Worm (Caenorhabditis elegans) whole organism, early embryonic: ENCODE data around the gene slc-17.4.

Experiments
- B0310.2 ChIP-seq: sonication (generic microtip); optimal IDR thresholded peaks from 2 replicates; lab custom pipeline; 2016; ENCODE audit warnings: mild to moderate bottlenecking, missing genetic modification characterization, missing compliant biosample characterization
- F13C5.2 ChIP-seq: sonication (generic microtip); optimal IDR thresholded peaks from 2 replicates; lab custom pipeline; 2017; ENCODE audit warnings: mild to moderate bottlenecking, missing genetic modification characterization, inconsistent platforms, missing compliant biosample characterization
- aly-1 ChIP-seq: sonication (generic microtip); optimal IDR thresholded peaks from 2 replicates; lab custom pipeline; 2016; ENCODE audit warnings: missing genetic modification characterization, missing compliant biosample characterization
- ama-1 ChIP-seq: fragments of 150-350 bp; optimal IDR thresholded peaks from 2 replicates; lab custom pipeline; 2014
- ceh-13 ChIP-seq: fragments of 200-800 bp; sonication (Bioruptor generic); optimal IDR thresholded peaks from 2 replicates; lab custom pipeline; 2018; ENCODE audit warnings: mild to moderate bottlenecking, missing genetic modification characterization, missing compliant biosample characterization
- ceh-36 ChIP-seq: sonication (generic microtip); optimal IDR thresholded peaks from 2 replicates; lab custom pipeline; 2016; ENCODE audit warnings: missing genetic modification characterization, inconsistent platforms, missing compliant biosample characterization
- ets-7 ChIP-seq: sonication (generic microtip); optimal IDR thresholded peaks from 2 replicates; lab custom pipeline; 2016; ENCODE audit warnings: missing genotype, missing genetic modification characterization, missing compliant biosample characterization
- flt-1 ChIP-seq: fragments of 200-800 bp; sonication (Bioruptor generic); IDR thresholded peaks from 2 replicates; pipeline ENCODE4 v1.3.6; 2022; ENCODE audit warnings: missing genetic modification characterization, missing compliant biosample characterization
- hmbx-1 ChIP-seq: sonication (generic microtip); optimal IDR thresholded peaks from 2 replicates; lab custom pipeline; 2016; ENCODE audit warnings: mild to moderate bottlenecking, missing genetic modification characterization, missing compliant biosample characterization
- hmg-4 ChIP-seq: fragments of 200-800 bp; sonication (Bioruptor generic); optimal IDR thresholded peaks from 2 replicates; lab custom pipeline; 2018; ENCODE audit warnings: mild to moderate bottlenecking, missing genetic modification characterization, missing compliant biosample characterization
- hnd-1 ChIP-seq: sonication (generic microtip); optimal IDR thresholded peaks from 2 replicates; lab custom pipeline; 2016; ENCODE audit warnings: missing genetic modification characterization, missing compliant biosample characterization
- pes-1 ChIP-seq: fragments of 200-800 bp; sonication (Bioruptor generic); IDR thresholded peaks from 2 replicates; pipeline ENCODE4 v1.3.6; 2022; ENCODE audit warnings: missing genetic modification reagents, missing genetic modification characterization, missing compliant biosample characterization
- scrt-1 ChIP-seq: fragments of 200-800 bp; sonication (Bioruptor generic); IDR thresholded peaks from 2 replicates; pipeline ENCODE4 v1.3.6; 2022; ENCODE audit warnings: missing genetic modification characterization, missing compliant biosample characterization
- sea-1 ChIP-seq: fragments of 200-800 bp; sonication (Bioruptor generic); conservative IDR thresholded peaks from 2 replicates; pipeline ENCODE4 v1.3.6; 2022; ENCODE audit warnings: missing genetic modification characterization, missing compliant biosample characterization
- tbx-11 ChIP-seq: fragments of 200-800 bp; sonication (Bioruptor generic); IDR thresholded peaks from 2 replicates; pipeline ENCODE4 v1.3.6; 2022; ENCODE audit warnings: missing genetic modification characterization, missing compliant biosample characterization
- tbx-37 ChIP-seq: fragments of 200-800 bp; sonication (Bioruptor generic); conservative IDR thresholded peaks from 2 replicates; pipeline ENCODE4 v1.3.6; 2022; ENCODE audit warnings: missing genetic modification reagents, missing genetic modification characterization, missing compliant biosample characterization
- tra-4 ChIP-seq: sonication (generic microtip); optimal IDR thresholded peaks from 2 replicates; lab custom pipeline; 2017; ENCODE audit warnings: missing genetic modification characterization, missing compliant biosample characterization

Gene slc-17.4

ce11 chrIV:17291629-17292199, at the start of gene slc-17.4, which contains the start of gene T28F3.11:
Gene slc-17.4 (minus strand): TSS chrIV:17291733.
Gene T28F3.11 (minus strand): TSS chrIV:17291679.
- TF ChIP-seq tbx-11 (GFP tag; lab: Robert Waterston, UW): no peak
- no peak for TF ChIP-seq ceh-36 (tag; lab: Kevin White, UChicago)
- TF ChIP-seq tbx-37: no peak
- TF ChIP-seq sea-1 (GFP tag; lab: Robert Waterston, UW): no peak
- TF ChIP-seq tra-4 (tag; lab: Kevin White, UChicago): no peak
- TF ChIP-seq flt-1: no peak

ce11 chrIV:17341033-17341432, 49.5 kb upstream of the slc-17.4 start:
- no peak for TF ChIP-seq F13C5.2 (tag; lab: Kevin White, UChicago)
- TF ChIP-seq B0310.2 (tag; lab: Kevin White, UChicago): no peak
- no peak for TF ChIP-seq hmg-4 (GFP tag; lab: Kevin White, UChicago)
- TF ChIP-seq hnd-1 (tag; lab: Kevin White, UChicago): no peak
- TF ChIP-seq hmbx-1: no peak

- no peak for TF ChIP-seq hmbx-1
- no peak for TF ChIP-seq flt-1
- TF ChIP-seq hmg-4 (GFP tag; lab: Kevin White, UChicago): no peak
- TF ChIP-seq tbx-37: no peak
- TF ChIP-seq tra-4 (tag; lab: Kevin White, UChicago): no peak
- TF ChIP-seq scrt-1 (GFP tag; lab: Robert Waterston, UW): no peak
- no peak for TF ChIP-seq B0310.2 (tag; lab: Kevin White, UChicago)
Observed at ce11 chrIV:17338920-17339510, 47.5 kb upstream of the slc-17.4 start, which contains the start of gene C49C3.10. Gene C49C3.10 (minus strand): TSS chrIV:17338970.

ce11 chrIV:17335031-17335430, 43.5 kb upstream of the slc-17.4 start, which contains the start of gene C49C3.8:
Gene C49C3.8 (plus strand): TSS chrIV:17335203.
- TF ChIP-seq B0310.2 (tag; lab: Kevin White, UChicago) (no peak), ceh-36 (tag; lab: Kevin White, UChicago) (no peak), tbx-37 (no peak), ceh-13 (no peak), flt-1 (no peak), hmg-4 (GFP tag; lab: Kevin White, UChicago) (no peak), tbx-11 (GFP tag; lab: Robert Waterston, UW) (no peak), pes-1 (GFP tag; lab: Robert Waterston, UW) (no peak), scrt-1 (GFP tag; lab: Robert Waterston, UW) (no peak), hnd-1 (tag; lab: Kevin White, UChicago) (no peak), tra-4 (tag; lab: Kevin White, UChicago) (no peak)

- TF ChIP-seq B0310.2 (tag; lab: Kevin White, UChicago) (no peak), F13C5.2 (tag; lab: Kevin White, UChicago) (no peak), tbx-11 (GFP tag; lab: Robert Waterston, UW) (no peak), sea-1 (GFP tag; lab: Robert Waterston, UW) (no peak), hmg-4 (GFP tag; lab: Kevin White, UChicago) (no peak), aly-1 (tag; lab: Kevin White, UChicago) (no peak), ama-1 (lab: Kevin White, UChicago) (no peak), tbx-37 (no peak), hnd-1 (tag; lab: Kevin White, UChicago) (no peak), hmbx-1 (no peak), ets-7 (tag; lab: Kevin White, UChicago) (no peak), pes-1 (GFP tag; lab: Robert Waterston, UW) (no peak), flt-1 (no peak)
Observed at ce11 chrIV:17333542-17334281, 42.2 kb upstream of the slc-17.4 start, which contains the start of gene C49C3.15. Gene C49C3.15 (plus strand): TSS chrIV:17334231.

ce11 chrIV:17332261-17332660, 40.7 kb upstream of the slc-17.4 start, which contains the start of gene C49C3.7:
Gene C49C3.7 (plus strand): TSS chrIV:17332561.
- TF ChIP-seq F13C5.2 (tag; lab: Kevin White, UChicago) (no peak), hnd-1 (tag; lab: Kevin White, UChicago) (no peak), ceh-36 (tag; lab: Kevin White, UChicago) (no peak), ceh-13 (no peak), hmbx-1 (no peak), tbx-37 (no peak), ets-7 (tag; lab: Kevin White, UChicago) (no peak), scrt-1 (GFP tag; lab: Robert Waterston, UW) (no peak), B0310.2 (tag; lab: Kevin White, UChicago) (no peak), hmg-4 (GFP tag; lab: Kevin White, UChicago) (no peak), tbx-11 (GFP tag; lab: Robert Waterston, UW) (no peak)

ce11 chrIV:17331100-17331577, 39.6 kb upstream of the slc-17.4 start, which contains the start of gene C49C3.6:
Gene C49C3.6 (plus strand): TSS chrIV:17331527.
- TF ChIP-seq hmg-4 (GFP tag; lab: Kevin White, UChicago) (no peak), hmbx-1 (no peak)
